Fruit fly (Drosophila melanogaster) whole organism, pupa: ENCODE results near the gene CG1529.

ENCODE experiments used
- CG10348 ChIP-seq: fragments of 200-800 bp; sonication (Bioruptor generic); IDR thresholded peaks from 2 replicates; pipeline ENCODE4 v1.3.6; 2022; ENCODE audit warnings: missing biosample characterization, missing genetic modification characterization
- CG12605 ChIP-seq: fragments of 200-800 bp; sonication (Bioruptor generic); IDR thresholded peaks from 2 replicates; pipeline ENCODE4 v1.3.6; 2022; ENCODE audit warnings: missing biosample characterization, missing genetic modification characterization
- CG13204 ChIP-seq: fragments of 200-800 bp; sonication (Bioruptor generic); optimal IDR thresholded peaks from 2 replicates; lab custom pipeline; 2018; ENCODE audit warnings: missing biosample characterization, mild to moderate bottlenecking, missing genetic modification characterization, moderate library complexity
- CG14655 ChIP-seq: fragments of 200-800 bp; sonication (Bioruptor generic); optimal IDR thresholded peaks from 3 replicates; lab custom pipeline; 2017; ENCODE audit warnings: mild to moderate bottlenecking, missing biosample characterization, missing genetic modification reagents, missing genetic modification characterization
- CG15710 ChIP-seq: fragments of 200-800 bp; sonication (Bioruptor generic); optimal IDR thresholded peaks from 2 replicates; lab custom pipeline; 2018; ENCODE audit warnings: missing biosample characterization, mild to moderate bottlenecking, missing genetic modification characterization, moderate library complexity
- CG17806 ChIP-seq: fragments of 200-800 bp; sonication (Bioruptor generic); optimal IDR thresholded peaks from 2 replicates; lab custom pipeline; 2018; ENCODE audit warnings: missing biosample characterization, mild to moderate bottlenecking, missing genetic modification characterization, moderate library complexity
- CG32121 ChIP-seq: fragments of 200-800 bp; sonication (Bioruptor generic); IDR thresholded peaks from 2 replicates; pipeline ENCODE4 v1.3.6; 2022; ENCODE audit warnings: missing biosample characterization, missing genetic modification characterization
- CG34367 ChIP-seq: fragments of 200-800 bp; sonication (Bioruptor generic); optimal IDR thresholded peaks from 2 replicates; lab custom pipeline; 2018; ENCODE audit warnings: missing biosample characterization, mild to moderate bottlenecking, missing genetic modification characterization
- CG4496 ChIP-seq: fragments of 200-800 bp; sonication (Bioruptor generic); IDR thresholded peaks from 3 replicates; pipeline ENCODE4 v1.3.6; 2022; ENCODE audit warnings: missing biosample characterization, missing genetic modification characterization
- CG8159 ChIP-seq: fragments of 200-800 bp; sonication (Bioruptor generic); optimal IDR thresholded peaks from 3 replicates; lab custom pipeline; 2018; ENCODE audit warnings: missing biosample characterization, mild to moderate bottlenecking, missing genetic modification characterization, moderate library complexity
- CG8301 ChIP-seq: fragments of 200-800 bp; sonication (Bioruptor generic); optimal IDR thresholded peaks from 2 replicates; lab custom pipeline; 2018; ENCODE audit warnings: missing biosample characterization, mild to moderate bottlenecking, missing genetic modification characterization
- CG9948 ChIP-seq: fragments of 200-800 bp; sonication (Bioruptor generic); optimal IDR thresholded peaks from 2 replicates; lab custom pipeline; 2018; ENCODE audit warnings: missing biosample characterization, mild to moderate bottlenecking, missing genetic modification characterization, moderate library complexity
- D1 ChIP-seq: fragments of 200-800 bp; sonication (Bioruptor generic); optimal IDR thresholded peaks from 2 replicates; lab custom pipeline; 2018; ENCODE audit warnings: missing biosample characterization, mild to moderate bottlenecking, missing genetic modification characterization, moderate library complexity
- EcR ChIP-seq: fragments of 200-800 bp; sonication (Bioruptor generic); optimal IDR thresholded peaks from 3 replicates; lab custom pipeline; 2019; ENCODE audit warnings: missing biosample characterization, missing genetic modification characterization, mild to moderate bottlenecking, moderate library complexity, missing genetic modification reagents
- Ets98B ChIP-seq: fragments of 200-800 bp; sonication (Bioruptor generic); IDR thresholded peaks from 2 replicates; pipeline ENCODE4 v1.3.6; 2022; ENCODE audit warnings: missing biosample characterization, missing genetic modification characterization
- Pif1A ChIP-seq: fragments of 200-800 bp; sonication (Bioruptor generic); optimal IDR thresholded peaks from 3 replicates; lab custom pipeline; 2016; ENCODE audit warnings: missing biosample characterization, missing genetic modification characterization
- Pif1B ChIP-seq: fragments of 200-800 bp; sonication (Bioruptor generic); optimal IDR thresholded peaks from 3 replicates; lab custom pipeline; 2016; ENCODE audit warnings: missing biosample characterization, missing genetic modification characterization
- Snoo ChIP-seq: fragments of 200-800 bp; sonication (Bioruptor generic); optimal IDR thresholded peaks from 3 replicates; lab custom pipeline; 2017; ENCODE audit warnings: missing biosample characterization, mild to moderate bottlenecking, missing genetic modification characterization, inconsistent platforms
- fd96Ca ChIP-seq: fragments of 200-800 bp; sonication (Bioruptor generic); IDR thresholded peaks from 3 replicates; pipeline ENCODE4 v1.3.6; 2022; ENCODE audit warnings: missing biosample characterization, missing genetic modification characterization
- gl ChIP-seq: fragments of 200-800 bp; sonication (Bioruptor generic); optimal IDR thresholded peaks from 2 replicates; lab custom pipeline; 2018; ENCODE audit warnings: missing biosample characterization, mild to moderate bottlenecking, missing genetic modification characterization
- rn ChIP-seq: fragments of 200-800 bp; sonication (Bioruptor generic); IDR thresholded peaks from 2 replicates; pipeline ENCODE4 v1.3.6; 2022; ENCODE audit warnings: missing biosample characterization, missing genetic modification characterization

Gene CG1529

dm6 chrX:21053849-21054581 is 22.3 kb upstream of the CG1529 start, which contains the start of the genes Stt3A and bves:
TSS of gene Stt3A (minus strand) at chrX:21053937.
TSS of gene bves (plus strand) at chrX:21053963.
- TF ChIP-seq CG8301 (tag; lab: Kevin White, UChicago) (peak; percentile 98), CG8159 (tag; lab: Kevin White, UChicago) (peak; percentile 97), CG13204 (GFP tag; lab: Kevin White, UChicago) (peak; percentile 96), fd96Ca (GFP tag; lab: Robert Waterston, UW) (peak; percentile 98), CG32121 (GFP tag; lab: Robert Waterston, UW) (peak; percentile 97), Pif1B (GFP tag; lab: Kevin White, UChicago) (peak; percentile 99), CG10348 (GFP tag; lab: Robert Waterston, UW) (peak; percentile 76), CG34367 (peak; percentile 98), CG14655 (GFP tag; lab: Kevin White, UChicago) (peak; percentile 98), gl (tag; lab: Kevin White, UChicago) (peak; percentile 97), EcR (GFP tag; lab: Kevin White, UChicago) (peak; percentile 71), CG9948 (tag; lab: Kevin White, UChicago) (peak; percentile 97), rn (GFP tag; lab: Robert Waterston, UW) (peak; percentile 86), Pif1A (peak; percentile 99), Snoo (peak; percentile 99), CG17806 (tag; lab: Kevin White, UChicago) (peak; percentile 98), Ets98B (GFP tag; lab: Robert Waterston, UW) (peak; percentile 97), D1 (tag; lab: Kevin White, UChicago) (peak; percentile 93), CG12605 (GFP tag; lab: Robert Waterston, UW) (peak; percentile 98), CG4496 (peak; percentile 99), CG15710 (tag; lab: Kevin White, UChicago) (peak; percentile 97)

- TF ChIP-seq EcR (GFP tag; lab: Kevin White, UChicago) (peak; percentile 40), Snoo (peak; percentile 86), CG17806 (tag; lab: Kevin White, UChicago) (peak; percentile 28), CG8301 (tag; lab: Kevin White, UChicago) (peak; percentile 27), CG12605 (GFP tag; lab: Robert Waterston, UW) (peak; percentile 78), Ets98B (GFP tag; lab: Robert Waterston, UW) (peak; percentile 38; the same call in 1 of the 2 replicates), gl (tag; lab: Kevin White, UChicago) (peak; percentile 56), CG32121 (GFP tag; lab: Robert Waterston, UW) (no peak), CG8159 (tag; lab: Kevin White, UChicago) (peak; percentile 45), CG34367 (peak; percentile 66), fd96Ca (GFP tag; lab: Robert Waterston, UW) (peak; percentile 54; the same call in 1 of the 3 replicates), CG10348 (GFP tag; lab: Robert Waterston, UW) (no peak), CG14655 (GFP tag; lab: Kevin White, UChicago) (peak; percentile 26), CG15710 (tag; lab: Kevin White, UChicago) (peak; percentile 47), D1 (tag; lab: Kevin White, UChicago) (no peak), rn (GFP tag; lab: Robert Waterston, UW) (no peak), CG9948 (tag; lab: Kevin White, UChicago) (peak; percentile 13), Pif1A (peak; percentile 70), Pif1B (GFP tag; lab: Kevin White, UChicago) (peak; percentile 58), CG13204 (GFP tag; lab: Kevin White, UChicago) (peak; percentile 65), CG4496 (peak; percentile 80)
Measured at dm6 chrX:21053099-21053715, 21.5 kb upstream of the CG1529 start.

- TF ChIP-seq CG4496 (no peak), CG15710 (tag; lab: Kevin White, UChicago) (no peak)
Measured at dm6 chrX:21047717-21048116, 16.0 kb upstream of the CG1529 start.

- no peak for TF ChIP-seq D1 (tag; lab: Kevin White, UChicago)
- TF ChIP-seq CG13204 (GFP tag; lab: Kevin White, UChicago), result no peak
Measured at dm6 chrX:21046141-21046540, 14.4 kb upstream of the CG1529 start.

dm6 chrX:21045448-21045941 is 13.7 kb upstream of the CG1529 start:
- TF ChIP-seq CG34367, result peak; percentile 40
- peak; percentile 46 for TF ChIP-seq EcR (GFP tag; lab: Kevin White, UChicago)
- TF ChIP-seq CG17806 (tag; lab: Kevin White, UChicago), result peak; percentile 37
- peak; percentile 86 for TF ChIP-seq CG12605 (GFP tag; lab: Robert Waterston, UW)
- no peak for TF ChIP-seq Snoo
- TF ChIP-seq CG8301 (tag; lab: Kevin White, UChicago), result peak; percentile 64
- peak; percentile 14 for TF ChIP-seq CG13204 (GFP tag; lab: Kevin White, UChicago)
- peak; percentile 57 for TF ChIP-seq Pif1A
- TF ChIP-seq rn (GFP tag; lab: Robert Waterston, UW), result no peak
- peak; percentile 31 for TF ChIP-seq Pif1B (GFP tag; lab: Kevin White, UChicago)
- peak; percentile 18 for TF ChIP-seq CG15710 (tag; lab: Kevin White, UChicago)
- TF ChIP-seq CG10348 (GFP tag; lab: Robert Waterston, UW), result no peak
- TF ChIP-seq CG32121 (GFP tag; lab: Robert Waterston, UW), result peak; percentile 41
- TF ChIP-seq D1 (tag; lab: Kevin White, UChicago), result peak; percentile 45
- peak; percentile 66 for TF ChIP-seq CG14655 (GFP tag; lab: Kevin White, UChicago)
- TF ChIP-seq CG9948 (tag; lab: Kevin White, UChicago), result no peak
- peak; percentile 76 for TF ChIP-seq gl (tag; lab: Kevin White, UChicago)
- peak; percentile 28; the same call in 1 of the 3 replicates for TF ChIP-seq CG4496
- TF ChIP-seq CG8159 (tag; lab: Kevin White, UChicago), result peak; percentile 56
- TF ChIP-seq fd96Ca (GFP tag; lab: Robert Waterston, UW), result peak; percentile 29; the same call in 1 of the 3 replicates
- TF ChIP-seq Ets98B (GFP tag; lab: Robert Waterston, UW), result peak; percentile 68
- TF ChIP-seq, all 21 proteins: peak for 17
